Worm (Caenorhabditis elegans): ENCODE measurements around the gene srh-41.
"Not testable (repeated sequence)": the region's sequence is repeated elsewhere in the genome, so short reads cannot be mapped to it uniquely, and the experiment has no call there.

- TF ChIP-seq snpc-4, jun-1, nhr-23, nhr-12, zag-1, ceh-82 (tag; optimal IDR thresholded peaks at IDR 0.05): not testable (repeated sequence)
These were observed 9.9 kb upstream of the srh-41 start, which contains the start of gene Y54G11A.7 for ce11 chrII:14297050-14297449.

Measured in whole organism, L3 larva.